Fruit fly (Drosophila melanogaster) whole organism, embryonic: Measurements from ENCODE around the gene CG17801.

Experiments used
- CG10543 ChIP-seq: fragments of 200-800 bp; sonication (Bioruptor generic); optimal IDR thresholded peaks from 3 replicates; lab custom pipeline; 2017; ENCODE audit warnings: missing biosample characterization, mild to moderate bottlenecking, missing genetic modification characterization, moderate library complexity
- CG14965 ChIP-seq: fragments of 200-800 bp; sonication (Bioruptor generic); optimal IDR thresholded peaks from 2 replicates; lab custom pipeline; 2016; ENCODE audit warnings: missing biosample characterization, missing genetic modification characterization, borderline replicate concordance
- CG1529 ChIP-seq: fragments of 200-800 bp; sonication (Bioruptor generic); optimal IDR thresholded peaks from 3 replicates; lab custom pipeline; 2018; ENCODE audit warnings: missing biosample characterization, missing genetic modification characterization
- CG18011 ChIP-seq: fragments of 200-800 bp; sonication (Bioruptor generic); optimal IDR thresholded peaks from 2 replicates; lab custom pipeline; 2017; ENCODE audit warnings: missing biosample characterization, missing genetic modification characterization, mild to moderate bottlenecking, moderate library complexity, missing genotype
- CG2129 ChIP-seq: fragments of 200-800 bp; sonication (Bioruptor generic); IDR thresholded peaks from 2 replicates; pipeline ENCODE4 v1.3.6; 2022; ENCODE audit warnings: missing biosample characterization, missing genetic modification characterization; ENCODE audit not compliant: partially characterized antibody
- CG3838 ChIP-seq: fragments of 200-800 bp; sonication (Bioruptor generic); optimal IDR thresholded peaks from 3 replicates; lab custom pipeline; 2016; ENCODE audit warnings: missing biosample characterization, missing genetic modification characterization
- Dp ChIP-seq: fragments of 200-800 bp; sonication (Bioruptor generic); optimal IDR thresholded peaks from 2 replicates; lab custom pipeline; 2018; ENCODE audit warnings: missing biosample characterization, mild to moderate bottlenecking, missing genetic modification characterization, moderate library complexity
- MTF-1 ChIP-seq: fragments of 200-800 bp; sonication (Bioruptor generic); optimal IDR thresholded peaks from 2 replicates; lab custom pipeline; 2018; ENCODE audit warnings: missing biosample characterization, mild to moderate bottlenecking, missing genetic modification characterization, borderline replicate concordance
- ash1 ChIP-seq: fragments of 200-800 bp; sonication (Bioruptor generic); optimal IDR thresholded peaks from 2 replicates; lab custom pipeline; 2018; ENCODE audit warnings: missing biosample characterization, mild to moderate bottlenecking, missing genetic modification characterization
- bsh ChIP-seq, 2 experiments: fragments of 200-800 bp; sonication (Bioruptor generic); optimal IDR thresholded peaks; 2 replicates each; lab custom pipeline; 2017 to 2018; ENCODE audit warnings: mild to moderate bottlenecking in 2 of 2, missing biosample characterization in 2 of 2, missing genetic modification characterization in 2 of 2, moderate library complexity in 1 of 2
- dm ChIP-seq: fragments of 200-800 bp; sonication (Bioruptor generic); optimal IDR thresholded peaks from 3 replicates; lab custom pipeline; 2016; ENCODE audit warnings: missing biosample characterization, missing genetic modification characterization
- dysf ChIP-seq: fragments of 200-800 bp; sonication (Bioruptor generic); IDR thresholded peaks from 3 replicates; pipeline ENCODE4 v1.3.6; 2022; ENCODE audit warnings: missing biosample characterization, missing genetic modification characterization
- ham ChIP-seq: fragments of 200-800 bp; sonication (Bioruptor generic); IDR thresholded peaks from 2 replicates; pipeline ENCODE4 v1.3.6; 2022; ENCODE audit warnings: missing biosample characterization, missing genetic modification characterization
- ind ChIP-seq: fragments of 200-800 bp; sonication (Bioruptor generic); optimal IDR thresholded peaks from 3 replicates; lab custom pipeline; 2016; ENCODE audit warnings: missing biosample characterization, missing genetic modification characterization

dm6 chr3R:17762261-17762660 is 44.6 kb downstream of the CG17801 start:
- TF ChIP-seq CG1529 (GFP tag; lab: Kevin White, UChicago) = no peak
- TF ChIP-seq MTF-1 = no peak
- no peak for TF ChIP-seq bsh (GFP tag; optimal IDR thresholded peaks at IDR 0.05; lab: Kevin White, UChicago)
- no peak for TF ChIP-seq CG3838
- TF ChIP-seq ash1 = no peak
- no peak for TF ChIP-seq dysf (GFP tag; lab: Robert Waterston, UW)
- TF ChIP-seq CG2129 (GFP tag; lab: Robert Waterston, UW) = no peak
- no peak for TF ChIP-seq CG10543 (GFP tag; lab: Kevin White, UChicago)
- no peak for TF ChIP-seq Dp (GFP tag; lab: Kevin White, UChicago)
- TF ChIP-seq CG18011 (GFP tag; lab: Kevin White, UChicago) = no peak
- TF ChIP-seq ind (GFP tag; lab: Kevin White, UChicago) = no peak
- no peak for TF ChIP-seq ham (GFP tag; lab: Robert Waterston, UW)
- no peak for TF ChIP-seq dm (GFP tag; lab: Kevin White, UChicago)
- TF ChIP-seq CG14965 (GFP tag; lab: Kevin White, UChicago) = no peak
